Fruit fly (Drosophila melanogaster): ENCODE measurements around the gene CG13693.

The CG13693 gene

dm6 chr2L:203529-204127, 28.7 kb upstream of the CG13693 start, which contains the start of gene mRpL10 (continued):
- TF ChIP-seq CG7928 (GFP tag; optimal IDR thresholded peaks at IDR 0.05) (no peak), tin (GFP tag; optimal IDR thresholded peaks at IDR 0.05) (peak; percentile 8), CG14710 (tag; optimal IDR thresholded peaks at IDR 0.05) (peak; percentile 54), dpn (GFP tag; optimal IDR thresholded peaks at IDR 0.05) (peak; percentile 28 to 46), CG14441 (GFP tag; IDR thresholded peaks at IDR 0.05) (no peak), CG17829 (tag; optimal IDR thresholded peaks at IDR 0.05) (peak; percentile 48), cato (GFP tag; optimal IDR thresholded peaks at IDR 0.05; ENCODE audit: borderline replicate concordance) (no peak), Hsf (GFP tag; optimal IDR thresholded peaks at IDR 0.05) (peak; percentile 10), Xbp1 (GFP tag; optimal IDR thresholded peaks at IDR 0.05) (peak; percentile 20), GATAe (GFP tag; conservative IDR thresholded peaks at IDR 0.05) (no peak; the same call in 1 of the 2 replicates), mam (GFP tag; optimal IDR thresholded peaks at IDR 0.05) (peak; percentile 20), hbn (GFP tag; IDR thresholded peaks at IDR 0.05; ENCODE audit: partially characterized antibody) (peak; percentile 93), CG17912 (GFP tag; optimal IDR thresholded peaks at IDR 0.05) (no peak), CG10654 (GFP tag; optimal IDR thresholded peaks at IDR 0.05) (no peak), HHEX (GFP tag; optimal IDR thresholded peaks at IDR 0.05) (no peak), CG9215 (GFP tag; IDR thresholded peaks at IDR 0.05) (no peak), CG7987 (GFP tag; optimal IDR thresholded peaks at IDR 0.05) (peak; percentile 4), Kr (GFP tag; optimal IDR thresholded peaks at IDR 0.05) (no peak), Rfx (GFP tag; IDR thresholded peaks at IDR 0.05) (peak; percentile 29; the same call in 1 of the 2 replicates), zen2 (GFP tag; IDR thresholded peaks at IDR 0.05; ENCODE audit: partially characterized antibody) (peak; percentile 85), CG34422 (GFP tag; IDR thresholded peaks at IDR 0.05) (peak; percentile 36; the same call in 1 of the 3 replicates), MESR4 (GFP tag; optimal IDR thresholded peaks at IDR 0.05) (peak; percentile 48), CG7963 (GFP tag; IDR thresholded peaks at IDR 0.05; ENCODE audit: partially characterized antibody) (peak; percentile 82), CG42726 (GFP tag; IDR thresholded peaks at IDR 0.05; ENCODE audit: partially characterized antibody) (peak; percentile 73), inv (GFP tag; IDR thresholded peaks at IDR 0.05; ENCODE audit: partially characterized antibody) (peak; percentile 88), vfl (GFP tag; optimal IDR thresholded peaks at IDR 0.05) (peak; percentile 28), esg (GFP tag; conservative IDR thresholded peaks at IDR 0.05) (no peak), YL-1 (GFP tag; optimal IDR thresholded peaks at IDR 0.05) (peak; percentile 75), ato (GFP tag; IDR thresholded peaks at IDR 0.05; ENCODE audit: partially characterized antibody) (peak; percentile 88), slbo (GFP tag; IDR thresholded peaks at IDR 0.05) (peak; percentile 45; the same call in 1 of the 2 replicates), chn (GFP tag; optimal IDR thresholded peaks at IDR 0.05) (peak; percentile 26), nom (GFP tag; optimal IDR thresholded peaks at IDR 0.05) (peak; percentile 19), CG6683 (GFP tag; optimal IDR thresholded peaks at IDR 0.05) (no peak), Xrp1 (GFP tag; IDR thresholded peaks at IDR 0.05) (no peak), sob (GFP tag; IDR thresholded peaks at IDR 0.05) (peak; percentile 68), Sry-δ (GFP tag; optimal IDR thresholded peaks at IDR 0.05) (peak; percentile 72), unc-4 (GFP tag; IDR thresholded peaks at IDR 0.05; ENCODE audit: partially characterized antibody) (peak; percentile 94), Chrac-16 (GFP tag; optimal IDR thresholded peaks at IDR 0.05) (peak; percentile 11), B-H2 (GFP tag; optimal IDR thresholded peaks at IDR 0.05) (peak; percentile 56), Mad (GFP tag; optimal IDR thresholded peaks at IDR 0.05) (peak; percentile 20), CG12391 (tag; optimal IDR thresholded peaks at IDR 0.05) (peak; percentile 56), Gsc (GFP tag; IDR thresholded peaks at IDR 0.05) (no peak), BEAF-32 (GFP tag; optimal IDR thresholded peaks at IDR 0.05) (peak; percentile 90), tx (GFP tag; optimal IDR thresholded peaks at IDR 0.05) (no peak), Ets97D (GFP tag; optimal IDR thresholded peaks at IDR 0.05) (peak; percentile 52), Doc3 (GFP tag; IDR thresholded peaks at IDR 0.05; ENCODE audit: partially characterized antibody) (peak; percentile 88), CG16813 (GFP tag; IDR thresholded peaks at IDR 0.05; ENCODE audit: partially characterized antibody) (peak; percentile 87), CG12769 (tag; optimal IDR thresholded peaks at IDR 0.05) (no peak), E2f2 (GFP tag; IDR thresholded peaks at IDR 0.05) (peak; percentile 37; the same call in 1 of the 2 replicates)

Data from whole organism, embryonic.